Fruit fly (Drosophila melanogaster) whole organism, embryonic: Measurements from ENCODE around the gene CG34409.

Source experiments
- B-H1 ChIP-seq: fragments of 200-800 bp; sonication (Bioruptor generic); IDR thresholded peaks from 3 replicates; pipeline ENCODE4 v1.3.6; 2022; ENCODE audit warnings: missing biosample characterization, missing genetic modification characterization
- CG10366 ChIP-seq: fragments of 200-800 bp; sonication (Bioruptor generic); IDR thresholded peaks from 2 replicates; pipeline ENCODE4 v1.3.6; 2022; ENCODE audit warnings: missing biosample characterization, missing genetic modification characterization
- CG10654 ChIP-seq: fragments of 200-800 bp; sonication (Bioruptor generic); optimal IDR thresholded peaks from 2 replicates; lab custom pipeline; 2016; ENCODE audit warnings: missing biosample characterization, missing genetic modification characterization
- CG11398 ChIP-seq: fragments of 200-800 bp; sonication (Bioruptor generic); optimal IDR thresholded peaks from 2 replicates; lab custom pipeline; 2016; ENCODE audit warnings: missing biosample characterization, missing genetic modification characterization
- CG11695 ChIP-seq: fragments of 200-800 bp; sonication (Bioruptor generic); IDR thresholded peaks from 3 replicates; pipeline ENCODE4 v1.3.6; 2022; ENCODE audit warnings: missing biosample characterization, missing genetic modification characterization
- CG31365 ChIP-seq: fragments of 200-800 bp; sonication (Bioruptor generic); optimal IDR thresholded peaks from 2 replicates; lab custom pipeline; 2018; ENCODE audit warnings: missing biosample characterization, mild to moderate bottlenecking, missing genetic modification characterization
- CG4424 ChIP-seq: fragments of 200-800 bp; sonication (Bioruptor generic); optimal IDR thresholded peaks from 3 replicates; lab custom pipeline; 2016; ENCODE audit warnings: missing biosample characterization, missing genetic modification characterization
- CG4707 ChIP-seq: fragments of 200-800 bp; sonication (Bioruptor generic); optimal IDR thresholded peaks from 2 replicates; lab custom pipeline; 2018; ENCODE audit warnings: missing biosample characterization, mild to moderate bottlenecking, missing genetic modification characterization, moderate library complexity
- CG6765 ChIP-seq: fragments of 200-800 bp; sonication (Bioruptor generic); optimal IDR thresholded peaks from 3 replicates; lab custom pipeline; 2017; ENCODE audit warnings: missing biosample characterization, mild to moderate bottlenecking, missing genetic modification characterization
- CG7372 ChIP-seq: fragments of 200-800 bp; sonication (Bioruptor generic); IDR thresholded peaks from 2 replicates; pipeline ENCODE4 v1.3.6; 2022; ENCODE audit warnings: missing biosample characterization, missing genetic modification characterization
- CG7987 ChIP-seq: fragments of 200-800 bp; sonication (Bioruptor generic); optimal IDR thresholded peaks from 2 replicates; lab custom pipeline; 2018; ENCODE audit warnings: missing biosample characterization, mild to moderate bottlenecking, missing genetic modification characterization, moderate library complexity
- CG8089 ChIP-seq: fragments of 200-800 bp; sonication (Bioruptor generic); optimal IDR thresholded peaks from 3 replicates; lab custom pipeline; 2016; ENCODE audit warnings: missing biosample characterization, missing genetic modification characterization
- CG9609 ChIP-seq: fragments of 200-800 bp; sonication (Bioruptor generic); optimal IDR thresholded peaks from 3 replicates; lab custom pipeline; 2016; ENCODE audit warnings: missing biosample characterization, missing genetic modification characterization
- CrebB ChIP-seq: fragments of 200-800 bp; sonication (Bioruptor generic); optimal IDR thresholded peaks from 3 replicates; lab custom pipeline; 2018; ENCODE audit warnings: missing biosample characterization, mild to moderate bottlenecking, missing genetic modification characterization
- D ChIP-seq, 2 experiments: fragments of 200-800 bp in 1 of 2; fragments of >200 bp in 1 of 2; sonication (Bioruptor generic) in 1 of 2; optimal IDR thresholded peaks; 2 replicates in 1 of 2; 3 replicates in 1 of 2; lab custom pipeline; 2017; ENCODE audit warnings: mild to moderate bottlenecking in 1 of 2, missing biosample characterization in 1 of 2, missing genetic modification characterization in 1 of 2, missing genetic modification reagents in 1 of 2
- Fer2 ChIP-seq: fragments of 200-800 bp; sonication (Bioruptor generic); optimal IDR thresholded peaks from 2 replicates; lab custom pipeline; 2018; ENCODE audit warnings: missing biosample characterization, mild to moderate bottlenecking, missing genetic modification characterization, moderate library complexity
- Gug ChIP-seq: fragments of 200-800 bp; sonication (Bioruptor generic); IDR thresholded peaks from 4 replicates; pipeline ENCODE4 v1.3.6; 2022; ENCODE audit warnings: missing biosample characterization, missing genetic modification characterization
- HHEX ChIP-seq: fragments of 200-800 bp; sonication (Bioruptor generic); optimal IDR thresholded peaks from 3 replicates; lab custom pipeline; 2017; ENCODE audit warnings: missing biosample characterization, mild to moderate bottlenecking, missing genetic modification characterization, missing genetic modification reagents
- HLHmδ ChIP-seq: fragments of 200-800 bp; sonication (Bioruptor generic); optimal IDR thresholded peaks from 2 replicates; lab custom pipeline; 2018; ENCODE audit warnings: missing biosample characterization, mild to moderate bottlenecking, missing genetic modification characterization, moderate library complexity
- Hey ChIP-seq: fragments of 200-800 bp; sonication (Bioruptor generic); optimal IDR thresholded peaks from 3 replicates; lab custom pipeline; 2018; ENCODE audit warnings: missing biosample characterization, mild to moderate bottlenecking, missing genetic modification characterization
- Mad ChIP-seq: fragments of 200-800 bp; sonication (Bioruptor generic); optimal IDR thresholded peaks from 2 replicates; lab custom pipeline; 2016; ENCODE audit warnings: missing biosample characterization, missing genetic modification characterization
- NK7.1 ChIP-seq: fragments of 200-800 bp; sonication (Bioruptor generic); optimal IDR thresholded peaks from 3 replicates; lab custom pipeline; 2016; ENCODE audit warnings: missing biosample characterization, missing genetic modification characterization
- Side ChIP-seq: fragments of 200-800 bp; sonication (Bioruptor generic); optimal IDR thresholded peaks from 2 replicates; lab custom pipeline; 2016; ENCODE audit warnings: missing biosample characterization, missing genetic modification characterization
- Sox102F ChIP-seq: fragments of 200-800 bp; sonication (Bioruptor generic); optimal IDR thresholded peaks from 2 replicates; lab custom pipeline; 2018; ENCODE audit warnings: missing biosample characterization, mild to moderate bottlenecking, missing genetic modification characterization, moderate library complexity
- Stat92E ChIP-seq, 3 experiments: fragments of >200 bp in 2 of 3; fragments of 200-800 bp in 1 of 3; sonication (Bioruptor generic) in 1 of 3; optimal IDR thresholded peaks; 2 replicates each; lab custom pipeline; 2017 to 2019; ENCODE audit warnings: missing biosample characterization in 3 of 3, missing genetic modification characterization in 3 of 3, mild to moderate bottlenecking in 1 of 3, moderate library complexity in 1 of 3
- TFAM ChIP-seq: fragments of 200-800 bp; sonication (Bioruptor generic); optimal IDR thresholded peaks from 2 replicates; lab custom pipeline; 2017; ENCODE audit warnings: missing biosample characterization, missing genetic modification characterization, inconsistent platforms
- ase ChIP-seq: fragments of 200-800 bp; sonication (Bioruptor generic); IDR thresholded peaks from 3 replicates; pipeline ENCODE4 v1.3.6; 2022; ENCODE audit warnings: missing biosample characterization, missing genetic modification characterization
- bbx ChIP-seq: fragments of 200-800 bp; sonication (Bioruptor generic); IDR thresholded peaks from 2 replicates; pipeline ENCODE4 v1.3.6; 2022; ENCODE audit warnings: missing biosample characterization, missing genetic modification characterization; ENCODE audit not compliant: partially characterized antibody
- cato ChIP-seq: fragments of 200-800 bp; sonication (Bioruptor generic); optimal IDR thresholded peaks from 2 replicates; lab custom pipeline; 2016; ENCODE audit warnings: missing biosample characterization, missing genetic modification characterization, borderline replicate concordance
- exex ChIP-seq: fragments of 200-800 bp; sonication (Bioruptor generic); optimal IDR thresholded peaks from 4 replicates; lab custom pipeline; 2018; ENCODE audit warnings: missing biosample characterization, mild to moderate bottlenecking, missing genetic modification characterization, moderate library complexity
- gro ChIP-seq: fragments of 200-800 bp; sonication (Bioruptor generic); optimal IDR thresholded peaks from 2 replicates; lab custom pipeline; 2016; ENCODE audit warnings: missing biosample characterization, missing genetic modification characterization
- hb ChIP-seq: fragments of 200-800 bp; sonication (Bioruptor generic); IDR thresholded peaks from 3 replicates; pipeline ENCODE4 v1.3.6; 2022; ENCODE audit warnings: missing biosample characterization, missing genetic modification characterization; ENCODE audit not compliant: partially characterized antibody
- insv ChIP-seq, 2 experiments: fragments of 200-800 bp; sonication (Bioruptor generic); optimal IDR thresholded peaks; 3 replicates each; lab custom pipeline; 2016 to 2018; ENCODE audit warnings: missing biosample characterization in 2 of 2, missing genetic modification characterization in 2 of 2
- prd ChIP-seq, 3 experiments: fragments of >200 bp in 2 of 3; fragments of 200-800 bp in 1 of 3; sonication (Bioruptor generic) in 1 of 3; optimal IDR thresholded peaks in 2 of 3; IDR thresholded peaks in 1 of 3; 2 replicates in 2 of 3; 3 replicates in 1 of 3; pipeline versions ENCODE4 v1.3.6 to Lab custom; 2017 to 2022; ENCODE audit warnings: missing biosample characterization in 1 of 3, missing genetic modification characterization in 1 of 3
- schlank ChIP-seq: fragments of 200-800 bp; sonication (Bioruptor generic); optimal IDR thresholded peaks from 2 replicates; lab custom pipeline; 2018; ENCODE audit warnings: missing biosample characterization, mild to moderate bottlenecking, missing genetic modification characterization
- slbo ChIP-seq: fragments of 200-800 bp; sonication (Bioruptor generic); IDR thresholded peaks from 2 replicates; pipeline ENCODE4 v1.3.6; 2022; ENCODE audit warnings: missing biosample characterization, missing genetic modification characterization
- trh ChIP-seq: fragments of 200-800 bp; sonication (Bioruptor generic); optimal IDR thresholded peaks from 2 replicates; lab custom pipeline; 2016; ENCODE audit warnings: missing biosample characterization, missing genetic modification characterization
- vnd ChIP-seq: fragments of 200-800 bp; sonication (Bioruptor generic); IDR thresholded peaks from 3 replicates; pipeline ENCODE4 v1.3.6; 2022; ENCODE audit warnings: missing biosample characterization, missing genetic modification characterization; ENCODE audit not compliant: partially characterized antibody
- wor ChIP-seq: fragments of 200-800 bp; sonication (Bioruptor generic); IDR thresholded peaks from 2 replicates; pipeline ENCODE4 v1.3.6; 2022; ENCODE audit warnings: missing biosample characterization, missing genetic modification characterization
- z ChIP-seq: fragments of 200-800 bp; sonication (Bioruptor generic); IDR thresholded peaks from 3 replicates; pipeline ENCODE4 v1.3.6; 2022; ENCODE audit warnings: missing biosample characterization, missing genetic modification characterization

The CG34409 gene

dm6 chr3R:9747272-9747874, 1.2 kb upstream of the CG34409 start, which contains the start of gene CG12948 (continued):
- TF ChIP-seq CG8089 (GFP tag; lab: Kevin White, UChicago) (no peak), vnd (peak; percentile 86), wor (no peak), NK7.1 (GFP tag; lab: Kevin White, UChicago) (no peak), CG10366 (GFP tag; lab: Robert Waterston, UW) (peak; percentile 11; the same call in 1 of the 2 replicates), cato (GFP tag; lab: Kevin White, UChicago) (no peak), CG10654 (GFP tag; lab: Kevin White, UChicago) (no peak), CG31365 (tag; lab: Kevin White, UChicago) (peak; percentile 19), HHEX (no peak), Side (GFP tag; lab: Kevin White, UChicago) (peak; percentile 19), B-H1 (GFP tag; lab: Robert Waterston, UW) (no peak), CG11695 (no peak), slbo (peak; percentile 67), z (no peak), CG4707 (GFP tag; lab: Kevin White, UChicago) (no peak), CG6765 (GFP tag; lab: Kevin White, UChicago) (no peak), gro (GFP tag; lab: Kevin White, UChicago) (peak; percentile 55), prd (optimal IDR thresholded peaks at IDR 0.05; lab: Kevin White, UChicago) (no peak), prd (GFP tag; IDR thresholded peaks at IDR 0.05; lab: Robert Waterston, UW) (peak; percentile 34; the same call in 1 of the 3 replicates), CG4424 (GFP tag; lab: Kevin White, UChicago) (peak; percentile 54), insv (GFP tag; optimal IDR thresholded peaks at IDR 0.05; lab: Kevin White, UChicago) (peak in 1 of 2 experiments; percentile 32), TFAM (GFP tag; lab: Kevin White, UChicago) (no peak), exex (tag; lab: Kevin White, UChicago) (no peak), ase (GFP tag; lab: Robert Waterston, UW) (no peak), CG11398 (GFP tag; lab: Kevin White, UChicago) (no peak), Mad (no peak), CG7987 (GFP tag; lab: Kevin White, UChicago) (no peak), schlank (tag; lab: Kevin White, UChicago) (peak; percentile 56), Stat92E (GFP tag; optimal IDR thresholded peaks at IDR 0.05; lab: Kevin White, UChicago) (no peak), Gug (GFP tag; lab: Robert Waterston, UW) (peak; percentile 6; the same call in 1 of the 4 replicates), trh (GFP tag; lab: Kevin White, UChicago) (no peak), Sox102F (GFP tag; lab: Kevin White, UChicago) (no peak), hb (peak; percentile 88), bbx (GFP tag; lab: Robert Waterston, UW) (peak; percentile 75), D (optimal IDR thresholded peaks at IDR 0.05; lab: Kevin White, UChicago) (no peak), D (GFP tag; optimal IDR thresholded peaks at IDR 0.05; lab: Kevin White, UChicago) (no peak), HLHmδ (GFP tag; lab: Kevin White, UChicago) (no peak), CrebB (tag; lab: Kevin White, UChicago) (no peak), CG7372 (GFP tag; lab: Robert Waterston, UW) (no peak), Hey (no peak), Fer2 (tag; lab: Kevin White, UChicago) (peak; percentile 55), CG9609 (GFP tag; lab: Kevin White, UChicago) (peak; percentile 18)
